Fruit fly (Drosophila melanogaster): ENCODE data around the gene TfIIEbeta.

Gene TfIIEbeta

dm6 chr3L:4283428-4284089 lies 3.3 kb upstream of the TfIIEbeta start, which contains the start of the genes srw and CG1316 (continued):
- TF ChIP-seq CG10321 (GFP tag; IDR thresholded peaks at IDR 0.05), result no peak
- TF ChIP-seq Rx (GFP tag; IDR thresholded peaks at IDR 0.05), result no peak
- TF ChIP-seq knrl (GFP tag; IDR thresholded peaks at IDR 0.05; ENCODE audit: partially characterized antibody), result peak; percentile 25; the same call in 1 of the 3 replicates
- TF ChIP-seq YL-1 (GFP tag; optimal IDR thresholded peaks at IDR 0.05), result peak; percentile 82
- peak; percentile 43 for TF ChIP-seq bigmax (GFP tag; optimal IDR thresholded peaks at IDR 0.05)
- peak; percentile 15 for TF ChIP-seq phol (tag; optimal IDR thresholded peaks at IDR 0.05)
- TF ChIP-seq CG2120 (GFP tag; optimal IDR thresholded peaks at IDR 0.05), result peak; percentile 34
- no peak for TF ChIP-seq pros (GFP tag; optimal IDR thresholded peaks at IDR 0.05)
- TF ChIP-seq CG17829 (tag; optimal IDR thresholded peaks at IDR 0.05), result peak; percentile 21
- TF ChIP-seq Opbp (GFP tag; IDR thresholded peaks at IDR 0.05; ENCODE audit: partially characterized antibody), result peak; percentile 35; the same call in 1 of the 3 replicates
- TF ChIP-seq gfzf (GFP tag; optimal IDR thresholded peaks at IDR 0.05), result peak; percentile 12
- TF ChIP-seq Bgb (GFP tag; IDR thresholded peaks at IDR 0.05; ENCODE audit: partially characterized antibody), result peak; percentile 52
- TF ChIP-seq amos (GFP tag; IDR thresholded peaks at IDR 0.05; ENCODE audit: partially characterized antibody), result peak; percentile 50; the same call in 1 of the 2 replicates
- TF ChIP-seq Optix (GFP tag; IDR thresholded peaks at IDR 0.05), result 0 out of 3 replicates have a peak, but pooled peaks have one; percentile 21
- TF ChIP-seq gcm2 (GFP tag; optimal IDR thresholded peaks at IDR 0.05), result no peak
- no peak for TF ChIP-seq CG7556 (GFP tag; optimal IDR thresholded peaks at IDR 0.05)
- TF ChIP-seq nom (GFP tag; optimal IDR thresholded peaks at IDR 0.05), result peak; percentile 4
- TF ChIP-seq sens (GFP tag), result peak; percentile 26
- TF ChIP-seq dmrt99B (tag; optimal IDR thresholded peaks at IDR 0.05), result no peak
- peak; percentile 60; the same call in 1 of the 3 replicates for TF ChIP-seq ci (GFP tag; IDR thresholded peaks at IDR 0.05)
- TF ChIP-seq CG34224 (GFP tag; IDR thresholded peaks at IDR 0.05; ENCODE audit: partially characterized antibody), result peak; percentile 44; the same call in 1 of the 3 replicates
- TF ChIP-seq MBD-R2 (GFP tag; IDR thresholded peaks at IDR 0.05), result peak; percentile 75
- 0 out of 2 replicates have a peak, but pooled peaks have one; percentile 40 for TF ChIP-seq Atf6 (GFP tag; IDR thresholded peaks at IDR 0.05)
- peak; percentile 49 for TF ChIP-seq BEAF-32 (GFP tag; optimal IDR thresholded peaks at IDR 0.05)
- peak; percentile 37 for TF ChIP-seq CG10267 (tag; optimal IDR thresholded peaks at IDR 0.05)
- TF ChIP-seq CG13624 (GFP tag; optimal IDR thresholded peaks at IDR 0.05), result no peak
- peak; percentile 81 for TF ChIP-seq Sry-δ (GFP tag; optimal IDR thresholded peaks at IDR 0.05)
- TF ChIP-seq CG13287 (GFP tag; IDR thresholded peaks at IDR 0.05; ENCODE audit: partially characterized antibody), result peak; percentile 49
- peak; percentile 58 for TF ChIP-seq Ets65A (GFP tag)
- TF ChIP-seq Dref (GFP tag; IDR thresholded peaks at IDR 0.05), result peak; percentile 74
- no peak for TF ChIP-seq vvl (GFP tag; IDR thresholded peaks at IDR 0.05)
- no peak for TF ChIP-seq peb (GFP tag; IDR thresholded peaks at IDR 0.05)
- TF ChIP-seq CG1603 (tag; optimal IDR thresholded peaks at IDR 0.05), result peak; percentile 52
- peak; percentile 46 for TF ChIP-seq B-H2 (GFP tag; optimal IDR thresholded peaks at IDR 0.05)
- no peak for TF ChIP-seq ranshi (GFP tag; IDR thresholded peaks at IDR 0.05)
- TF ChIP-seq CG7928 (GFP tag; optimal IDR thresholded peaks at IDR 0.05), result peak; percentile 29
- TF ChIP-seq CG2712 (tag; optimal IDR thresholded peaks at IDR 0.05), result peak; percentile 11
- peak; percentile 23 for TF ChIP-seq sug (tag; optimal IDR thresholded peaks at IDR 0.05)
- peak; percentile 60 for TF ChIP-seq pzg (GFP tag; optimal IDR thresholded peaks at IDR 0.05)
- TF ChIP-seq CG17802 (tag; optimal IDR thresholded peaks at IDR 0.05), result no peak
- peak; percentile 56 for TF ChIP-seq CG4617 (GFP tag; optimal IDR thresholded peaks at IDR 0.05; ENCODE audit: borderline replicate concordance)
- peak; percentile 54 for TF ChIP-seq HmgZ (tag; optimal IDR thresholded peaks at IDR 0.05)
- TF ChIP-seq CG6791 (GFP tag; IDR thresholded peaks at IDR 0.05; ENCODE audit: partially characterized antibody), result peak; percentile 8; the same call in 1 of the 3 replicates
- no peak for TF ChIP-seq CG8359 (GFP tag; optimal IDR thresholded peaks at IDR 0.05; ENCODE audit: borderline replicate concordance)
- peak; percentile 32 for TF ChIP-seq CG30020 (tag; optimal IDR thresholded peaks at IDR 0.05)
- TF ChIP-seq CG2116 (GFP tag; optimal IDR thresholded peaks at IDR 0.05), result peak; percentile 53
- peak; percentile 99 for TF ChIP-seq CG15514 (GFP tag; optimal IDR thresholded peaks at IDR 0.05)
- TF ChIP-seq az2 (GFP tag; optimal IDR thresholded peaks at IDR 0.05), result no peak
